Worm (Caenorhabditis elegans): ENCODE measurements around the gene Y51B9A.14.

DNA sequence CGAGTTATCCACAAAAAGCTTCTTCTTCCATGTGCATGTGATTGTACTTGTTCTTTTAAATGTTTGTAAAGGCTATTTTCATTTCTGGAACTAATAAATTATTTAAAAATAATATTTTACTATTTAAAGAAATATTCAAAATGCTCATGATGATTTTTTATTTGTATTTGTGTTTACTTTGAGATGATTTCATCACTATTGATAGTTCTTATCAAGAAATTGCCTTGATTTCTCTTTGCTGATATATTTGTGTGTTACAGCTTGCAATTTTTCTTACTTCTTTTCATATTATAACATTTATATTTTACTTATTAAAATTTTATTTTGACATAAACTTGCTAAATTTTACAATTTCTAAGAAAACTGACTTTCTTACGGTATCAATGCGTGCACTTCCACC, 20.1 kb downstream of the Y51B9A.14 start:
- TF ChIP-seq nhr-2 (tag; optimal IDR thresholded peaks at IDR 0.05) (no peak), elt-1 (tag; optimal IDR thresholded peaks at IDR 0.05; ENCODE audit: borderline replicate concordance, insufficient read depth) (no peak), pha-4 (tag; optimal IDR thresholded peaks at IDR 0.05) (no peak), nhr-28 (tag; optimal IDR thresholded peaks at IDR 0.05) (no peak), snpc-4 (tag; optimal IDR thresholded peaks at IDR 0.05) (no peak), unc-62 (GFP tag; optimal IDR thresholded peaks at IDR 0.05) (no peak), nhr-12 (tag; optimal IDR thresholded peaks at IDR 0.05) (no peak), ces-1 (GFP tag; optimal IDR thresholded peaks at IDR 0.05) (no peak), nhr-76 (tag; optimal IDR thresholded peaks at IDR 0.05) (no peak), ceh-43 (GFP tag; optimal IDR thresholded peaks at IDR 0.05) (no peak), unc-120 (tag; optimal IDR thresholded peaks at IDR 0.05; ENCODE audit: poor library complexity, severe bottlenecking) (no peak), lin-13 (tag; optimal IDR thresholded peaks at IDR 0.05) (no peak), ham-2 (GFP tag; optimal IDR thresholded peaks at IDR 0.05) (no peak)

Data from whole organism, mixed stage, embryonic.